Fruit fly (Drosophila melanogaster): ENCODE results near the gene Caf1-55.

Caf1-55 gene

DNA sequence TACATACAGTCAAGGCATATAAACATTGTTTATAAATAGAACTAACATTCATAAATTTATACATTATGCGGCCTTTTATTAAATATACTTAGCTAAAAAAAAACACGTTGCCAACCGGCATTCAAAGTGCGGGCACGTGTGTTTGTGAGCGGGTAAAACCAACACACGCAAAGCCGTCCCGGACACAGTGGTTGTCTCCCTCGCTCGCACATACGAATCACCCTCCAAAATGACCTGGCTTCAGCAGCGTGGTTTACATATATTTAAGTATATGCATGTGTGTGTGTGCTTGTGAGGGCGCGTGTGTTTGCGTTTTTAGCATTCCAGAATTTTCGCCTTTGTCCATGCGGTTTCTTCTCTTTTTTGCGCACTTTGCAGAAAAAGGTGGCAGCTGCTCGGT is 18.1 kb downstream of the Caf1-55 start:
- TF ChIP-seq pan (optimal IDR thresholded peaks at IDR 0.05): no peak
- peak; percentile 48 for TF ChIP-seq Dif (GFP tag; optimal IDR thresholded peaks at IDR 0.05; ENCODE audit: partially characterized antibody)
- no peak for TF ChIP-seq foxo (GFP tag; optimal IDR thresholded peaks at IDR 0.05)
- peak; percentile 13 for TF ChIP-seq rgr (GFP tag; optimal IDR thresholded peaks at IDR 0.05)
- peak; percentile 4 for TF ChIP-seq ey (GFP tag; optimal IDR thresholded peaks at IDR 0.05)
- peak; percentile 29 for TF ChIP-seq Hr78 (GFP tag; optimal IDR thresholded peaks at IDR 0.05)
- TF ChIP-seq Dfd (GFP tag; optimal IDR thresholded peaks at IDR 0.05): no peak
- peak; percentile 9 for TF ChIP-seq Rel (GFP tag; optimal IDR thresholded peaks at IDR 0.05)
- TF ChIP-seq Rel (tag; optimal IDR thresholded peaks at IDR 0.05): peak; percentile 34
- TF ChIP-seq sv (GFP tag; optimal IDR thresholded peaks at IDR 0.05): no peak
- TF ChIP-seq CG9705 (GFP tag; optimal IDR thresholded peaks at IDR 0.05): no peak
- TF ChIP-seq dsf (GFP tag; optimal IDR thresholded peaks at IDR 0.05; ENCODE audit: borderline replicate concordance): no peak
- no peak for TF ChIP-seq dl (GFP tag; optimal IDR thresholded peaks at IDR 0.05; ENCODE audit: insufficient read depth in 1 of 2, partially characterized antibody in 2 of 2)
- peak; percentile 69 for TF ChIP-seq N (GFP tag; optimal IDR thresholded peaks at IDR 0.05)
- no peak for TF ChIP-seq woc (GFP tag; optimal IDR thresholded peaks at IDR 0.05)
- TF ChIP-seq OdsH (GFP tag; optimal IDR thresholded peaks at IDR 0.05): no peak
- TF ChIP-seq sage (GFP tag; optimal IDR thresholded peaks at IDR 0.05): peak; percentile 60
- TF ChIP-seq GATAd (GFP tag; optimal IDR thresholded peaks at IDR 0.05): no peak
- TF ChIP-seq Mio (GFP tag; optimal IDR thresholded peaks at IDR 0.05): no peak
- TF ChIP-seq Jra (GFP tag; optimal IDR thresholded peaks at IDR 0.05): peak; percentile 33
- no peak for TF ChIP-seq dmrt93B (GFP tag; optimal IDR thresholded peaks at IDR 0.05)
- TF ChIP-seq Abd-B (GFP tag; optimal IDR thresholded peaks at IDR 0.05): no peak
- no peak for TF ChIP-seq jim (GFP tag; optimal IDR thresholded peaks at IDR 0.05)
- TF ChIP-seq CG32264 (GFP tag; optimal IDR thresholded peaks at IDR 0.05): peak; percentile 30
- TF ChIP-seq Sp1 (GFP tag; optimal IDR thresholded peaks at IDR 0.05): no peak
- TF ChIP-seq h (GFP tag; optimal IDR thresholded peaks at IDR 0.05): peak; percentile 63
- no peak for TF ChIP-seq tai (GFP tag; optimal IDR thresholded peaks at IDR 0.05)
- TF ChIP-seq fru (GFP tag; optimal IDR thresholded peaks at IDR 0.05): peak; percentile 0
- no peak for TF ChIP-seq br (GFP tag; optimal IDR thresholded peaks at IDR 0.05)
- TF ChIP-seq brk (GFP tag; optimal IDR thresholded peaks at IDR 0.05): peak; percentile 34
- no peak for TF ChIP-seq psq (GFP tag; optimal IDR thresholded peaks at IDR 0.05)
- no peak for TF ChIP-seq HLH106 (tag; optimal IDR thresholded peaks at IDR 0.05)
- no peak for TF ChIP-seq Hr83 (GFP tag; optimal IDR thresholded peaks at IDR 0.05; ENCODE audit: poor library complexity, severe bottlenecking)
- peak; percentile 56 for TF ChIP-seq Myc (optimal IDR thresholded peaks at IDR 0.05)
- TF ChIP-seq Vsx2 (GFP tag; optimal IDR thresholded peaks at IDR 0.05; ENCODE audit: partially characterized antibody): no peak
- TF ChIP-seq lola (GFP tag; optimal IDR thresholded peaks at IDR 0.05): no peak
- no peak for TF ChIP-seq CrebA (GFP tag; optimal IDR thresholded peaks at IDR 0.05; ENCODE audit: borderline replicate concordance)
- TF ChIP-seq Hnf4 (GFP tag; optimal IDR thresholded peaks at IDR 0.05): no peak
- TF ChIP-seq usp (GFP tag; optimal IDR thresholded peaks at IDR 0.05): no peak

DNA sequence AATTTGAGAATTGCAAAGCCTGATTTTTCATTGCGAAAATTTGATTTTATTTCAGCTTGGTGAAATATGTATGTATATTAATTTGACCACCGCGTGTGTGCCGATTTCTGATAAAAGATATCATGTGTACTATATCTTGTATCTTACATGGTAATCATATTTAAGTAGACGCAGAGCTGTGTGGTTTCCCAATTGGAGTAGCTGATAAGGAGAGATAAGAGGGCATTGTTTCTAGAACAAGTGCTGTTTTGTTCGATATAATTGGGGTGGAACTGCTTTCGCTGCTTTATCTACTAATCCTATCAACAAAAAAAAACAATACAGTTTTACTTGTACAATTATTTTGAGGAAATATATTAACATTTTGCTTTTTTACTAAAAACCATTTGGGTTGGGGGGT is 21.2 kb downstream of the Caf1-55 start:
- no peak for TF ChIP-seq Rel (GFP tag; optimal IDR thresholded peaks at IDR 0.05)
- peak; percentile 98 for TF ChIP-seq Rel (tag; optimal IDR thresholded peaks at IDR 0.05)
- TF ChIP-seq pan (optimal IDR thresholded peaks at IDR 0.05): no peak
- peak; percentile 9 for TF ChIP-seq Jra (GFP tag; optimal IDR thresholded peaks at IDR 0.05)
- peak; percentile 8 for TF ChIP-seq Sp1 (GFP tag; optimal IDR thresholded peaks at IDR 0.05)
- peak; percentile 4 for TF ChIP-seq br (GFP tag; optimal IDR thresholded peaks at IDR 0.05)
- TF ChIP-seq psq (GFP tag; optimal IDR thresholded peaks at IDR 0.05): no peak
- TF ChIP-seq foxo (GFP tag; optimal IDR thresholded peaks at IDR 0.05): peak in 1 of 2 experiments; percentile 22
- no peak for TF ChIP-seq usp (GFP tag; optimal IDR thresholded peaks at IDR 0.05)
- peak; percentile 7 for TF ChIP-seq h (GFP tag; optimal IDR thresholded peaks at IDR 0.05)

DNA sequence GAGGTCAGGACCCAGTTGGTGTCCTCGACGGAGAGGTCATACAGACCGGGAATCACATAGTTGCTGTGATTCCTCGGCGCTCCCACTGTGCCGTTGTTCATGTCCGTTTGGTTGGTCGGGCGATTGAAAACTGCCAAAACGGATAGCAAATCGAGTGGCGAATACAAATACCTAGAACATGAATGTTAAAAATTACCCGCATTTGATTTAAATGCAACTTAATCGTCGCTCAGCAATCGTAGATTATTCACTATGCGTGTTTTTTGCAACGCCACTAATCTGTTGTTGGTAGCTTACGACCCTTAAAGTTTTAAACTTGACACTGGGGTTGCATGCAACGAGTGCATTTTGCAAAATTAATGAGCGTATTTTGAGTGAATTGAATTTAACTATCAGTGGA is 23.7 kb downstream of the Caf1-55 start, which contains the start of gene Amt:
Amt (minus strand) TSS at position 101 of the 400 bp plus-strand sequence.
- TF ChIP-seq usp (GFP tag; optimal IDR thresholded peaks at IDR 0.05): no peak
